Fruit fly (Drosophila melanogaster): ENCODE measurements around the gene CG10761.
A peak's percentile ranks its signal among the peaks of the same experiment; 100 is the strongest.

DNA sequence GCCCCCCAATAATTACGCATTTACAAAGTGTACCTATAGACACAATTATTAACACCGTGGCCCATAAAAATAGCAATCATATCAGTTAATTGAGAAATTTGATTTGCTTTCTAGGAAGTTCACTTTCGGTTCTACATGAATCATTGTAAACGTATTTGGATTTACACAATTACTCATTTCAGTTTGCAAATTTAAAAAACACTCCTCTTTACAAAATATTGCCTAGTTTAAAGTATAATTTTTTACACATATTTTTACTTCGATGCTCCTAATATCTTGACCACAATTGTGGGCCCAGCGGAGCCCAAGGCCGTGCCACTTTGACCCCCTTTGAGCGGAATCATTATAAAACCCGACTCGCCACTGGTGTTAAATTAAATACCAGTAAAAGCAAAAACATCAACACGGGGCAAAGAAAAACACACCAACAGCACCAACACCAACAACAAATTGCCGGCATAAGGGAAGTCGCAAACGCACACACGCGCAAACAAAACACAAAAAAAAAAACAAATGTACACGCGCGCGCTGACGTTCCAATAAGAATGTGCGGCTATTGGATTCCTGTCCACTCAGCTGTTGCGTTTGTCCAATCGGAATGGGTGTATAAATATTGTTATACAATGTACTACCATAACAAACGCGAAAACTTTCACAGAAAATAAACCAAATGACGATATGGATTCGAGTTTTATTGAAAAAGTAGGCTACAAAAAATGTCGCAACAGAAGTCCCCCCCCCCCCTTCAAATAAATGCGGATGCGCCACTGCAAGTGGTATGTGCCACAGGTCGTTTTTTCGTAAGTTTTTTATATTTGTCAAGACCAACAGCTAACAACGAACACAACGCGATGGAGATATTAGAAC is 47.9 kb downstream of the CG10761 start:
- TF ChIP-seq CG17806 (tag; optimal IDR thresholded peaks at IDR 0.05) (peak; percentile 20), CG32121 (GFP tag; IDR thresholded peaks at IDR 0.05) (peak; percentile 7; the same call in 1 of the 2 replicates), CG9948 (tag; optimal IDR thresholded peaks at IDR 0.05) (peak; percentile 16), Ets98B (GFP tag; IDR thresholded peaks at IDR 0.05) (peak; percentile 14), Pif1A (GFP tag; optimal IDR thresholded peaks at IDR 0.05) (peak; percentile 7), CG12605 (GFP tag; IDR thresholded peaks at IDR 0.05) (no peak)
